Worm (Caenorhabditis elegans) whole organism, L2 larva: ENCODE measurements around the gene R07B7.10.

Experiments used
- C34F6.9 ChIP-seq: fragments of 150-350 bp; optimal IDR thresholded peaks from 2 replicates; lab custom pipeline; 2014; ENCODE audit warnings: missing biosample characterization, missing genetic modification characterization
- F13H6.1 ChIP-seq: sonication (generic microtip); optimal IDR thresholded peaks from 2 replicates; lab custom pipeline; 2016; ENCODE audit warnings: missing genetic modification characterization, missing compliant biosample characterization
- R02D3.7 ChIP-seq: fragments of 150-350 bp; optimal IDR thresholded peaks from 2 replicates; lab custom pipeline; 2014; ENCODE audit warnings: missing biosample characterization, missing genetic modification characterization
- aly-2 ChIP-seq: fragments of 150-350 bp; optimal IDR thresholded peaks from 2 replicates; lab custom pipeline; 2014; ENCODE audit warnings: missing biosample characterization, missing genetic modification characterization
- ama-1 ChIP-seq: fragments of 150-350 bp; optimal IDR thresholded peaks from 2 replicates; lab custom pipeline; 2018; ENCODE audit warnings: inconsistent platforms
- ceh-82 ChIP-seq: fragments of 150-350 bp; optimal IDR thresholded peaks from 2 replicates; lab custom pipeline; 2014; ENCODE audit warnings: missing biosample characterization, missing genetic modification characterization
- crh-2 ChIP-seq: sonication (generic microtip); optimal IDR thresholded peaks from 2 replicates; lab custom pipeline; 2017; ENCODE audit warnings: missing biosample characterization, missing genetic modification characterization
- dmd-4 ChIP-seq: sonication (generic microtip); optimal IDR thresholded peaks from 2 replicates; lab custom pipeline; 2017; ENCODE audit warnings: missing biosample characterization, missing genetic modification characterization
- elt-1 ChIP-seq: fragments of 150-350 bp; optimal IDR thresholded peaks from 2 replicates; lab custom pipeline; 2014; ENCODE audit warnings: missing biosample characterization, missing genetic modification characterization
- elt-3 ChIP-seq: sonication (generic microtip); optimal IDR thresholded peaks from 2 replicates; lab custom pipeline; 2017; ENCODE audit warnings: missing biosample characterization, missing genetic modification characterization
- fos-1 ChIP-seq: fragments of 150-350 bp; optimal IDR thresholded peaks from 2 replicates; lab custom pipeline; 2014; ENCODE audit warnings: missing biosample characterization, missing genetic modification characterization
- gmeb-1 ChIP-seq: fragments of 150-350 bp; optimal IDR thresholded peaks from 2 replicates; lab custom pipeline; 2014; ENCODE audit warnings: missing biosample characterization, missing genetic modification characterization
- lin-11 ChIP-seq: fragments of 150-350 bp; sonication (generic microtip); optimal IDR thresholded peaks from 2 replicates; lab custom pipeline; 2014; ENCODE audit warnings: missing biosample characterization, missing genetic modification characterization, inconsistent platforms, mixed read lengths
- lin-13 ChIP-seq: fragments of 150-350 bp; optimal IDR thresholded peaks from 2 replicates; lab custom pipeline; 2014; ENCODE audit warnings: missing biosample characterization, missing genetic modification reagents, missing genetic modification characterization
- lin-39 ChIP-seq: fragments of 150-350 bp; optimal IDR thresholded peaks from 2 replicates; lab custom pipeline; 2014; ENCODE audit warnings: missing biosample characterization, missing genetic modification reagents, missing genetic modification characterization
- lsy-2 ChIP-seq, 2 experiments: fragments of 150-350 bp in 1 of 2; sonication (generic microtip) in 1 of 2; optimal IDR thresholded peaks; 2 replicates each; lab custom pipeline; 2014 to 2017; ENCODE audit warnings: missing biosample characterization in 2 of 2, missing genetic modification characterization in 2 of 2
- mab-5 ChIP-seq: fragments of 150-350 bp; optimal IDR thresholded peaks from 2 replicates; lab custom pipeline; 2014; ENCODE audit warnings: missing biosample characterization, missing genetic modification characterization
- mbf-1 ChIP-seq: sonication (generic microtip); optimal IDR thresholded peaks from 2 replicates; lab custom pipeline; 2017; ENCODE audit warnings: missing biosample characterization, missing genetic modification characterization
- mdl-1 ChIP-seq, 2 experiments: fragments of 150-350 bp in 1 of 2; sonication (generic microtip) in 1 of 2; optimal IDR thresholded peaks; 2 replicates each; lab custom pipeline; 2017; ENCODE audit warnings: missing biosample characterization in 2 of 2, missing genetic modification characterization in 2 of 2
- nhr-10 ChIP-seq: sonication (generic microtip); optimal IDR thresholded peaks from 2 replicates; lab custom pipeline; 2017; ENCODE audit warnings: missing biosample characterization, missing genetic modification characterization
- nhr-11 ChIP-seq: fragments of 150-350 bp; optimal IDR thresholded peaks from 2 replicates; lab custom pipeline; 2014; ENCODE audit warnings: missing biosample characterization, missing genetic modification characterization
- nhr-12 ChIP-seq: fragments of 150-350 bp; optimal IDR thresholded peaks from 2 replicates; lab custom pipeline; 2014; ENCODE audit warnings: missing biosample characterization, missing genetic modification characterization
- nhr-129 ChIP-seq: fragments of 150-350 bp; optimal IDR thresholded peaks from 2 replicates; lab custom pipeline; 2014; ENCODE audit warnings: missing biosample characterization, missing genetic modification characterization
- nhr-21 ChIP-seq: fragments of 150-350 bp; optimal IDR thresholded peaks from 2 replicates; lab custom pipeline; 2014; ENCODE audit warnings: missing biosample characterization, missing genetic modification characterization
- nhr-23 ChIP-seq: fragments of 150-350 bp; optimal IDR thresholded peaks from 2 replicates; lab custom pipeline; 2014; ENCODE audit warnings: missing biosample characterization, missing genetic modification reagents, missing genetic modification characterization
- nhr-6 ChIP-seq: fragments of 150-350 bp; optimal IDR thresholded peaks from 2 replicates; lab custom pipeline; 2014; ENCODE audit warnings: missing biosample characterization, missing genetic modification characterization
- nhr-77 ChIP-seq: fragments of 150-350 bp; optimal IDR thresholded peaks from 2 replicates; lab custom pipeline; 2014; ENCODE audit warnings: missing biosample characterization, missing genetic modification characterization
- skn-1 ChIP-seq: sonication (generic microtip); optimal IDR thresholded peaks from 2 replicates; lab custom pipeline; 2017; ENCODE audit warnings: missing biosample characterization, missing genetic modification characterization
- sma-3 ChIP-seq: sonication (generic microtip); optimal IDR thresholded peaks from 2 replicates; lab custom pipeline; 2016; ENCODE audit warnings: missing genetic modification reagents, missing genetic modification characterization, missing compliant biosample characterization
- sma-9 ChIP-seq, 2 experiments: fragments of 150-350 bp in 1 of 2; sonication (generic microtip) in 1 of 2; optimal IDR thresholded peaks; 2 replicates each; lab custom pipeline; 2014 to 2016; ENCODE audit warnings: missing genetic modification characterization in 2 of 2, mild to moderate bottlenecking in 1 of 2, missing biosample characterization in 1 of 2, missing compliant biosample characterization in 1 of 2, missing genetic modification reagents in 1 of 2, moderate library complexity in 1 of 2
- snpc-4 ChIP-seq: fragments of 150-350 bp; optimal IDR thresholded peaks from 2 replicates; lab custom pipeline; 2014; ENCODE audit warnings: missing biosample characterization, missing genetic modification characterization
- unc-39 ChIP-seq: fragments of 150-350 bp; optimal IDR thresholded peaks from 2 replicates; lab custom pipeline; 2014; ENCODE audit warnings: missing biosample characterization, missing genetic modification characterization
- unc-55 ChIP-seq: fragments of 150-350 bp; sonication (generic microtip); optimal IDR thresholded peaks from 3 replicates; lab custom pipeline; 2014; ENCODE audit warnings: missing biosample characterization, missing genetic modification reagents, missing genetic modification characterization
- zag-1 ChIP-seq: fragments of 150-350 bp; optimal IDR thresholded peaks from 2 replicates; lab custom pipeline; 2014; ENCODE audit warnings: missing biosample characterization, missing genetic modification characterization
- ztf-11 ChIP-seq: sonication (generic microtip); optimal IDR thresholded peaks from 2 replicates; lab custom pipeline; 2017; ENCODE audit warnings: missing biosample characterization, missing genetic modification characterization
- ztf-4 ChIP-seq: fragments of 150-350 bp; optimal IDR thresholded peaks from 2 replicates; lab custom pipeline; 2014; ENCODE audit warnings: missing biosample characterization, missing genetic modification characterization

R07B7.10 gene

ce11 chrV:12053598-12053997 lies 29.4 kb upstream of the R07B7.10 start, which contains the start of gene F10C2.7:
Gene F10C2.7 (plus strand): TSS chrV:12053898.
- TF ChIP-seq R02D3.7 (no peak), unc-39 (no peak), skn-1 (no peak), ztf-4 (tag; lab: Kevin White, UChicago) (no peak), lin-13 (no peak), ceh-82 (tag; lab: Kevin White, UChicago) (no peak), nhr-21 (tag; lab: Kevin White, UChicago) (no peak), nhr-12 (no peak), lin-11 (tag; lab: Kevin White, UChicago) (no peak), sma-9 (GFP tag; optimal IDR thresholded peaks at IDR 0.05; lab: Kevin White, UChicago) (no peak), sma-9 (tag; optimal IDR thresholded peaks at IDR 0.05; lab: Kevin White, UChicago) (no peak), nhr-11 (tag; lab: Kevin White, UChicago) (no peak), aly-2 (tag; lab: Kevin White, UChicago) (no peak)

ce11 chrV:12059719-12060118 lies 23.3 kb upstream of the R07B7.10 start, which contains the start of gene R07B7.2:
Gene R07B7.2 (minus strand): TSS chrV:12059753.
- no peak for TF ChIP-seq gmeb-1 (tag; lab: Kevin White, UChicago)
- no peak for TF ChIP-seq lin-11 (tag; lab: Kevin White, UChicago)
- TF ChIP-seq mab-5 (tag; lab: Kevin White, UChicago) = no peak
- no peak for TF ChIP-seq lin-13
- TF ChIP-seq nhr-10 (tag; lab: Kevin White, UChicago) = no peak
- TF ChIP-seq, all 48 proteins: peak for 0

- TF ChIP-seq ama-1 (peak; percentile 58), elt-1 (tag; lab: Kevin White, UChicago) (no peak), nhr-12 (no peak), nhr-21 (tag; lab: Kevin White, UChicago) (peak; percentile 0)
Measured at ce11 chrV:12063036-12063435, 20.0 kb upstream of the R07B7.10 start, which contains the start of gene clh-6. Gene clh-6 (minus strand): TSS chrV:12063368.

- TF ChIP-seq fos-1 (peak; percentile 93), nhr-23 (tag; lab: Kevin White, UChicago) (no peak), skn-1 (no peak), lsy-2 (tag; optimal IDR thresholded peaks at IDR 0.05; lab: Kevin White, UChicago) (peak in 1 of 2 experiments; percentile 8), snpc-4 (tag; lab: Kevin White, UChicago) (no peak), unc-55 (GFP tag; lab: Kevin White, UChicago) (peak; percentile 16), unc-39 (no peak), nhr-6 (tag; lab: Kevin White, UChicago) (no peak), nhr-129 (tag; lab: Kevin White, UChicago) (peak; percentile 52), mdl-1 (tag; optimal IDR thresholded peaks at IDR 0.05; lab: Kevin White, UChicago) (peak in 1 of 2 experiments; percentile 44), dmd-4 (tag; lab: Kevin White, UChicago) (no peak), sma-3 (GFP tag; lab: Kevin White, UChicago) (no peak), lin-11 (tag; lab: Kevin White, UChicago) (peak; percentile 3), C34F6.9 (tag; lab: Kevin White, UChicago) (peak; percentile 64), elt-3 (tag; lab: Kevin White, UChicago) (no peak), F13H6.1 (tag; lab: Kevin White, UChicago) (peak; percentile 0), crh-2 (tag; lab: Kevin White, UChicago) (peak; percentile 57), zag-1 (tag; lab: Kevin White, UChicago) (no peak)
- TF ChIP-seq, all 48 proteins: peak for 9
Measured at ce11 chrV:12065369-12065768, 17.6 kb upstream of the R07B7.10 start, which contains the start of gene pqn-53. Gene pqn-53 (minus strand): TSS chrV:12065391.

- TF ChIP-seq ztf-4 (tag; lab: Kevin White, UChicago) (no peak), ztf-11 (tag; lab: Kevin White, UChicago) (no peak), nhr-77 (tag; lab: Kevin White, UChicago) (no peak), nhr-10 (tag; lab: Kevin White, UChicago) (no peak), fos-1 (no peak), ceh-82 (tag; lab: Kevin White, UChicago) (no peak), lsy-2 (tag; optimal IDR thresholded peaks at IDR 0.05; lab: Kevin White, UChicago) (peak in 1 of 2 experiments; percentile 59), aly-2 (tag; lab: Kevin White, UChicago) (no peak), sma-3 (GFP tag; lab: Kevin White, UChicago) (peak; percentile 1), nhr-21 (tag; lab: Kevin White, UChicago) (no peak), nhr-129 (tag; lab: Kevin White, UChicago) (peak; percentile 30), unc-55 (GFP tag; lab: Kevin White, UChicago) (peak; percentile 43), C34F6.9 (tag; lab: Kevin White, UChicago) (peak; percentile 19), elt-1 (tag; lab: Kevin White, UChicago) (no peak), lin-39 (tag; lab: Kevin White, UChicago) (no peak), lin-13 (peak; percentile 42), skn-1 (no peak), mbf-1 (tag; lab: Kevin White, UChicago) (no peak)
Measured at ce11 chrV:12065859-12066258, 17.2 kb upstream of the R07B7.10 start.
